Worm (Caenorhabditis elegans) whole organism, midembryonic: Measurements from ENCODE around the gene F10C1.1.

Source experiments
- T22C8.4 ChIP-seq: fragments of 200-800 bp; sonication (Bioruptor generic); IDR thresholded peaks from 2 replicates; pipeline ENCODE4 v1.3.6; 2022; ENCODE audit warnings: missing genetic modification characterization, missing compliant biosample characterization
- cog-1 ChIP-seq: sonication (generic microtip); optimal IDR thresholded peaks from 2 replicates; lab custom pipeline; 2016; ENCODE audit warnings: missing genetic modification characterization, missing compliant biosample characterization
- flt-1 ChIP-seq: fragments of 200-800 bp; sonication (Bioruptor generic); IDR thresholded peaks from 2 replicates; pipeline ENCODE4 v1.3.6; 2022; ENCODE audit warnings: missing genetic modification characterization, missing compliant biosample characterization
- med-1 ChIP-seq: sonication (generic microtip); optimal IDR thresholded peaks from 2 replicates; lab custom pipeline; 2017; ENCODE audit warnings: missing genetic modification characterization, mild to moderate bottlenecking, missing compliant biosample characterization, antibody characterized with exemption, missing genetic modification reagents; ENCODE audit not compliant: insufficient read depth
- ref-1 ChIP-seq: fragments of 200-800 bp; sonication (Bioruptor generic); conservative IDR thresholded peaks from 2 replicates; pipeline ENCODE4 v1.3.6; 2022; ENCODE audit warnings: missing genetic modification reagents, missing genetic modification characterization, missing compliant biosample characterization
- tab-1 ChIP-seq: fragments of 200-800 bp; sonication (Bioruptor generic); IDR thresholded peaks from 2 replicates; pipeline ENCODE4 v1.3.6; 2022; ENCODE audit warnings: missing genetic modification characterization, missing compliant biosample characterization
- ztf-23 ChIP-seq: fragments of 200-800 bp; sonication (Bioruptor generic); IDR thresholded peaks from 2 replicates; pipeline ENCODE4 v1.3.6; 2022; ENCODE audit warnings: missing genetic modification reagents, missing genetic modification characterization, missing compliant biosample characterization
- ztf-29 ChIP-seq: fragments of 200-800 bp; sonication (Bioruptor generic); IDR thresholded peaks from 2 replicates; pipeline ENCODE4 v1.3.6; 2022; ENCODE audit warnings: missing genetic modification reagents, missing genetic modification characterization, missing compliant biosample characterization

DNA sequence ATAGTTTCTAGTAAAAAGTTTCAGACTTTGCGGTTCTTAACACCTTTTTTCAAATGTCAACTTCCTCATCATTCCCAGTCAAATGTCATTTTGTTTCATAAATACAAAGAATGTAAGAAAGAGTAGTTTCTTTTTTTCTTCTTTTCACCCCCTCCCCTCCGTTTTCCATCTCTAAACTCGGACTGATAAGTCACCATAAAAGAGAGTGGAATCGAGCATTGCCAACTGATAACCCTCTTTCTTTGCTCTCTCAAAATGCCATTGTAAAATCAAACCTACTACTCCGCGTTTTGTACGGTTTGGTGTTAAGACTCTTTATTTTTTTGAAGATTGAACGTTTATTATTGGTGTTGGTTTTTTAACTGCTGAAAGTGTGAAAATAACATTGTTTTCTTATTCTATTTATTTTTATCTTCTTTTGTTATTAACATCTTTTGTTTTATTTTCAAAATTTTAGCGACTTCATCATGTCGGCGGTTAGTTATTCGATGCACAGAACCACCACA lies 24.2 kb upstream of the F10C1.1 start, which contains the start of gene ifb-2:
- TF ChIP-seq cog-1 (tag; lab: Kevin White, UChicago) = no peak
- TF ChIP-seq med-1 (GFP tag; lab: Kevin White, UChicago) = no peak
- TF ChIP-seq tab-1 (GFP tag; lab: Robert Waterston, UW) = no peak
- no peak for TF ChIP-seq ref-1 (GFP tag; lab: Robert Waterston, UW)
- TF ChIP-seq T22C8.4 (GFP tag; lab: Robert Waterston, UW) = no peak
- no peak for TF ChIP-seq flt-1 (GFP tag; lab: Robert Waterston, UW)
- no peak for TF ChIP-seq ztf-29 (GFP tag; lab: Robert Waterston, UW)
- no peak for TF ChIP-seq ztf-23 (GFP tag; lab: Robert Waterston, UW)
